Fruit fly (Drosophila melanogaster) whole organism, adult: ENCODE results near the gene HipHop.

ENCODE experiments used
- CG5204 ChIP-seq: fragments of 200-800 bp; sonication (Bioruptor generic); optimal IDR thresholded peaks from 2 replicates; lab custom pipeline; 2016; ENCODE audit warnings: missing biosample characterization, missing genetic modification characterization
- Crg-1 ChIP-seq: fragments of 200-800 bp; sonication (Bioruptor generic); optimal IDR thresholded peaks from 2 replicates; lab custom pipeline; 2016; ENCODE audit warnings: missing biosample characterization, missing genetic modification characterization
- Hr96 ChIP-seq: fragments of 200-800 bp; sonication (Bioruptor generic); optimal IDR thresholded peaks from 2 replicates; lab custom pipeline; 2016; ENCODE audit warnings: missing biosample characterization, missing genetic modification characterization
- Mnt ChIP-seq: fragments of 200-800 bp; sonication (Bioruptor generic); optimal IDR thresholded peaks from 2 replicates; lab custom pipeline; 2016; ENCODE audit warnings: missing biosample characterization, mild to moderate bottlenecking, missing genetic modification characterization
- tj ChIP-seq: fragments of 200-800 bp; sonication (Bioruptor generic); optimal IDR thresholded peaks from 3 replicates; lab custom pipeline; 2017; ENCODE audit warnings: missing biosample characterization, mild to moderate bottlenecking, missing genetic modification characterization, moderate library complexity
- toe ChIP-seq: fragments of 200-800 bp; sonication (Bioruptor generic); optimal IDR thresholded peaks from 2 replicates; lab custom pipeline; 2016; ENCODE audit warnings: missing biosample characterization, missing genetic modification characterization

- peak; percentile 13 for TF ChIP-seq Hr96 (GFP tag; lab: Kevin White, UChicago)
- TF ChIP-seq CG5204 (GFP tag; lab: Kevin White, UChicago) = peak; percentile 71
- TF ChIP-seq tj (GFP tag; lab: Kevin White, UChicago) = peak; percentile 62
- peak; percentile 5 for TF ChIP-seq toe (GFP tag; lab: Kevin White, UChicago)
- no peak for TF ChIP-seq Crg-1 (GFP tag; lab: Kevin White, UChicago)
- TF ChIP-seq Mnt (GFP tag; lab: Kevin White, UChicago) = peak; percentile 64
These were observed 46.5 kb downstream of the HipHop start, which contains the start of gene Dysb for dm6 chr3L:18867521-18867920.
